Fruit fly (Drosophila melanogaster) Kc167 (cell line): ENCODE results near the gene CG15356.

Experiments
- Myc ChIP-seq: fragments of >200 bp; optimal IDR thresholded peaks from 2 replicates; lab custom pipeline; 2017; ENCODE audit warnings: missing external identifiers
- Sin3A ChIP-seq: fragments of >200 bp; optimal IDR thresholded peaks from 2 replicates; lab custom pipeline; 2018; ENCODE audit warnings: missing external identifiers
- h ChIP-seq: fragments of >200 bp; optimal IDR thresholded peaks from 3 replicates; lab custom pipeline; 2018; ENCODE audit warnings: missing external identifiers
- insv ChIP-seq: fragments of >200 bp; optimal IDR thresholded peaks from 3 replicates; lab custom pipeline; 2018; ENCODE audit warnings: missing external identifiers
- psq ChIP-seq: fragments of >200 bp; optimal IDR thresholded peaks from 2 replicates; lab custom pipeline; 2017; ENCODE audit warnings: missing external identifiers
- ttk ChIP-seq: sonication (Bioruptor generic); optimal IDR thresholded peaks from 2 replicates; lab custom pipeline; 2017; ENCODE audit warnings: missing external identifiers

CG15356 gene

DNA sequence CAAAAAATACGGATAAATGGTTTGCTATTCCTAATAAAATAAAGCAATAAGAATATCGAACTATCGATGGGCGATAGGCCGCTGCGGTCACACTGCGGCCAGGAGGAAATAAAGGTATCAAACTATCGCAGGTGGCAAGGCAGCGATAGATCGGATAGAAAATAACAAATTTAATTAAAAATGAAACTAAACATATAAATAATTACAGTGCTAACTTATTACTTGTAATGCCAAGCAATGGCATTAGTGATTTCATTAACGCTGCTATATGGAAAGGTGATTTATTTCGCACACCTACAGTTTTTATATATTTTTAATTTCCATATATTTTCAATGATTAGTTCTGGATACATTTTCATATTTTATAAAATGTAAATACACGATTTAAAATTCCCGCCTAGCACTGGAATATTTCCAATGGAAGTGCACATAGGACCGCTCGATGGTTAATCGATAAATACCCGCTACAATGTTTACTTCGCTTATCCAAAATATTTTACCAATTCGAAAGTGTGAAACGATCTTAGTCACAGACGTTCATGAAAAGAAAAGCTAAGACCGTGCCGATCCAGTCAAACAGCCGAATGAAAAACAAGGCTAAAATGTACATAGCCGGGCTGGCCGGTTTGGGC is at the start of gene CG15356, which contains the start of gene CG15362:
Gene CG15356 (minus strand): TSS at position 48 of the 632 bp plus-strand sequence.
Gene CG15362 (plus strand): TSS at position 469 of the 632 bp plus-strand sequence.
- TF ChIP-seq psq (lab: Kevin White, UChicago), result no peak
- TF ChIP-seq Sin3A (lab: Kevin White, UChicago), result no peak
- no peak for TF ChIP-seq h (lab: Kevin White, UChicago)
- TF ChIP-seq ttk (lab: Kevin White, UChicago), result no peak
- no peak for TF ChIP-seq Myc (lab: Kevin White, UChicago)
- no peak for TF ChIP-seq insv (lab: Kevin White, UChicago)

DNA sequence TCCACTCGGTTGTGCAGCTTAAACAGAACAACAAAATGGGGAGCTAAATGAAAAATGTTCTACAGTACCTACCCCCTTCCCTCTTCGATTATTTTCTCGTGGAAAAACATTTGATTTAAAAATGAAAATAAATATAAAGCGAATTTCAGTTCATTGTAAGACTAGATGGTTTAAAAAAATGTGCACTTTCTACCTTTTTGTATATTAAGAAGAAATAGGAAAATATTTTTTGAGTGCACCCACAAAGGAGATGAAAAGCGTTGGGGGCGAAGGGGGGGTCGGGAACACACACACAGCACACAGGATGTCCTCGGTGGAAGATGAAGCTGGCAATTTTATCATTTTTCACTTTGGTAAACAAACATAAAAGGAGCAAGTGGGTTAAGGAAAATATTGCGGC is 42.3 kb upstream of the CG15356 start:
- TF ChIP-seq insv (lab: Kevin White, UChicago), result no peak
- no peak for TF ChIP-seq psq (lab: Kevin White, UChicago)
- no peak for TF ChIP-seq ttk (lab: Kevin White, UChicago)
- TF ChIP-seq Myc (lab: Kevin White, UChicago), result no peak
- no peak for TF ChIP-seq Sin3A (lab: Kevin White, UChicago)
- no peak for TF ChIP-seq h (lab: Kevin White, UChicago)

dm6 chr2L:2015204-2015603 is 34.6 kb upstream of the CG15356 start:
- no peak for TF ChIP-seq ttk (lab: Kevin White, UChicago)
- TF ChIP-seq Sin3A (lab: Kevin White, UChicago), result no peak
- TF ChIP-seq Myc (lab: Kevin White, UChicago), result no peak
- no peak for TF ChIP-seq psq (lab: Kevin White, UChicago)
- TF ChIP-seq h (lab: Kevin White, UChicago), result no peak
- TF ChIP-seq insv (lab: Kevin White, UChicago), result no peak

- TF ChIP-seq Myc (lab: Kevin White, UChicago), result no peak
- no peak for TF ChIP-seq ttk (lab: Kevin White, UChicago)
- TF ChIP-seq psq (lab: Kevin White, UChicago), result no peak
- no peak for TF ChIP-seq insv (lab: Kevin White, UChicago)
- no peak for TF ChIP-seq h (lab: Kevin White, UChicago)
- TF ChIP-seq Sin3A (lab: Kevin White, UChicago), result no peak
These were observed 33.4 kb upstream of the CG15356 start for dm6 chr2L:2013836-2014434.

dm6 chr2L:2013057-2013456 is 32.5 kb upstream of the CG15356 start:
- TF ChIP-seq insv (lab: Kevin White, UChicago), result no peak
- TF ChIP-seq psq (lab: Kevin White, UChicago), result no peak
- no peak for TF ChIP-seq Myc (lab: Kevin White, UChicago)
- no peak for TF ChIP-seq ttk (lab: Kevin White, UChicago)
- TF ChIP-seq h (lab: Kevin White, UChicago), result no peak
- no peak for TF ChIP-seq Sin3A (lab: Kevin White, UChicago)

DNA sequence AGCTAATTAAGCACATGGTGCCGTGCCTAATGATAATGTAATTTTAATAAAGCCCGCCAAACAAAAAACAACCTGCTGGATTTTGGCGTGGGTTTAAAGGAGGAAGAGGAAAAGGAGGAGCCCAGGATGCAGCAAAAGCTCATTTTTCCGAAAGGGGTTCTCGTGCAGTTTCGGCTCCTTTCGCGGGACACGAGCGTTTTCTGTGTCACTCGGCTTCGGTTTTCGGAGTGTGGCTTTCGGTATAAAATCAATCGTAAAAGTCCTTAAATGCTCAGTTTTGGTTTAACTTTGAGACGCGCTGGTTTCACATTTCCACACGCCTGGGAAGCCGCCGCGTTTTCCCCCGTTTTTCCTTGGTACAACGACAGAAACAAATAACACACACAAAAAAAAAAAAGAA is 30.9 kb upstream of the CG15356 start:
- no peak for TF ChIP-seq h (lab: Kevin White, UChicago)
- TF ChIP-seq ttk (lab: Kevin White, UChicago), result no peak
- TF ChIP-seq Sin3A (lab: Kevin White, UChicago), result no peak
- no peak for TF ChIP-seq insv (lab: Kevin White, UChicago)
- no peak for TF ChIP-seq Myc (lab: Kevin White, UChicago)
- no peak for TF ChIP-seq psq (lab: Kevin White, UChicago)

- no peak for TF ChIP-seq ttk (lab: Kevin White, UChicago)
- TF ChIP-seq Myc (lab: Kevin White, UChicago), result no peak
- no peak for TF ChIP-seq psq (lab: Kevin White, UChicago)
- no peak for TF ChIP-seq insv (lab: Kevin White, UChicago)
- TF ChIP-seq Sin3A (lab: Kevin White, UChicago), result no peak
- TF ChIP-seq h (lab: Kevin White, UChicago), result no peak
These were observed 29.9 kb upstream of the CG15356 start for dm6 chr2L:2010335-2011061.

- TF ChIP-seq Myc (lab: Kevin White, UChicago) (no peak), Sin3A (lab: Kevin White, UChicago) (no peak), h (lab: Kevin White, UChicago) (no peak), psq (lab: Kevin White, UChicago) (no peak), insv (lab: Kevin White, UChicago) (no peak), ttk (lab: Kevin White, UChicago) (no peak)
These were observed 28.7 kb upstream of the CG15356 start, which contains the start of gene CG4238 for dm6 chr2L:2008980-2009954. TSS of gene CG4238 (plus strand) at chr2L:2009859.

dm6 chr2L:2008114-2008513 is 27.6 kb upstream of the CG15356 start, which contains the start of gene Nplp4:
TSS of gene Nplp4 (plus strand) at chr2L:2008414.
- TF ChIP-seq h (lab: Kevin White, UChicago) (no peak), Myc (lab: Kevin White, UChicago) (no peak), psq (lab: Kevin White, UChicago) (no peak), insv (lab: Kevin White, UChicago) (no peak), ttk (lab: Kevin White, UChicago) (no peak)

DNA sequence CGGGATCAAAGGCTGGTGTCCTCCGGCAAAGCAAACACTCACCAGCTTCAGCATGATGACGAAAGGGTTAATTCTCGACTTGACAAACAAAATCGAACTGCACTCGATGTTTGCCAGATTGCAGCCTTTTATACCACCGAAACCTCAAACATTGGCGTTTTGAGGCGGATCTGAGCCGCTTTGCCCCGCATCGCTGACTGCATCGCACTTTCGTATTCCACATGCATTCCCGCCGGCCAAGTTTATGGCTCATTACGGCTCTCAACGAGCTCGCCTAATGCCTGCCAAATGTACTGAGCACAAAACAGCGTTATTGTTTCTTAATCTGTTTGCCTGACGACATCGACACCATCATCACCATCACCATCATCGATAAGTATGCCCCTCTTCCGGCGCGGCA is 26.5 kb upstream of the CG15356 start, which contains the start of gene CG15353:
Gene CG15353 (minus strand): TSS at position 101 of the 400 bp plus-strand sequence.
- TF ChIP-seq psq (lab: Kevin White, UChicago) (no peak), insv (lab: Kevin White, UChicago) (no peak), Myc (lab: Kevin White, UChicago) (no peak), ttk (lab: Kevin White, UChicago) (no peak), Sin3A (lab: Kevin White, UChicago) (no peak), h (lab: Kevin White, UChicago) (no peak)
